1 fruit fly cellular context compared by ENCODE assay signal in the genomic region with DNA sequence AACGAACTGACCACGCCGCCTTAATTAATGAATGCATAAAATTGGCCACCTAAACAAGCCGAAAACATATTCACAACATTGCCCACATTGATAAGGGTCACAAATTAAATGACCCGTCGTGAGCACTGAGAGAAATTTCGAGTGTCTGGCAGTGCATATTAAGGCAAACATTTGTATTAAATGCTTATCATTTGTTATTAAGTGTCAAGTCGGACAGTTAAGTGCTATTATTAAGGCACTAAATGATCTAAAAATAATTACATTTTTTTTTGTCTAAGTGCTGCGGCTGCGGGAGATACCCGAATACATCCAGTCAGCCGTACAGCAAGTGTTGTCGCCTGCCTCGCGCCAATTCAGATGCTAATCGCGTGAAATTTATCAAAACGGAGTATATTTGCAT.
A peak's percentile ranks its signal among the peaks of the same experiment; 100 is the strongest.
TF ChIP-seq lines count a peak whose summit lies in the region.

No protein-coding gene starts in this region.

TF ChIP-seq in whole organism, embryonic, 481 proteins besides CTCF, POLR2A, EP300 and RAD21 (continued from another document):
- TF ChIP-seq CG34376 (GFP tag; optimal IDR thresholded peaks at IDR 0.05; lab: Kevin White, UChicago) (no peak), YL-1 (GFP tag; optimal IDR thresholded peaks at IDR 0.05; lab: Kevin White, UChicago) (no peak), CG1024 (GFP tag; IDR thresholded peaks at IDR 0.05; lab: Robert Waterston, UW) (0 out of 2 replicates have a peak, but pooled peaks have one; percentile 35), Gsc (GFP tag; IDR thresholded peaks at IDR 0.05; lab: Robert Waterston, UW) (0 out of 2 replicates have a peak, but pooled peaks have one; percentile 19), gcm2 (GFP tag; optimal IDR thresholded peaks at IDR 0.05; lab: Kevin White, UChicago) (peak; percentile 25), stc (GFP tag; IDR thresholded peaks at IDR 0.05; lab: Robert Waterston, UW) (peak; percentile 83), ham (GFP tag; IDR thresholded peaks at IDR 0.05; lab: Robert Waterston, UW) (no peak), ems (GFP tag; optimal IDR thresholded peaks at IDR 0.05; lab: Kevin White, UChicago) (peak; percentile 51), CG31388 (GFP tag; optimal IDR thresholded peaks at IDR 0.05; lab: Kevin White, UChicago) (no peak), psq (GFP tag; optimal IDR thresholded peaks at IDR 0.05; lab: Kevin White, UChicago) (no peak), CG10565 (GFP tag; optimal IDR thresholded peaks at IDR 0.05; lab: Kevin White, UChicago) (no peak), usp (GFP tag; optimal IDR thresholded peaks at IDR 0.05; lab: Kevin White, UChicago) (no peak), CG8924 (tag; optimal IDR thresholded peaks at IDR 0.05; lab: Kevin White, UChicago) (peak; percentile 50), unpg (GFP tag; optimal IDR thresholded peaks at IDR 0.05; lab: Kevin White, UChicago) (peak; percentile 77), sug (tag; optimal IDR thresholded peaks at IDR 0.05; lab: Kevin White, UChicago) (no peak), CG2199 (GFP tag; IDR thresholded peaks at IDR 0.05; lab: Robert Waterston, UW) (no peak), jumu (GFP tag; optimal IDR thresholded peaks at IDR 0.05; lab: Kevin White, UChicago) (peak; percentile 49), CG13296 (GFP tag; optimal IDR thresholded peaks at IDR 0.05; lab: Kevin White, UChicago) (no peak), CG10654 (GFP tag; optimal IDR thresholded peaks at IDR 0.05; lab: Kevin White, UChicago) (peak; percentile 51), dati (GFP tag; IDR thresholded peaks at IDR 0.05; lab: Robert Waterston, UW) (no peak), Hr78 (GFP tag; optimal IDR thresholded peaks at IDR 0.05; lab: Kevin White, UChicago) (peak in 1 of 2 experiments; percentile 73), Lim3 (GFP tag; IDR thresholded peaks at IDR 0.05; lab: Robert Waterston, UW) (no peak), Atf3 (GFP tag; optimal IDR thresholded peaks at IDR 0.05; lab: Kevin White, UChicago) (peak; percentile 37), CG1603 (tag; optimal IDR thresholded peaks at IDR 0.05; lab: Kevin White, UChicago) (peak; percentile 82), sqz (GFP tag; optimal IDR thresholded peaks at IDR 0.05; lab: Kevin White, UChicago) (no peak), ap (GFP tag; IDR thresholded peaks at IDR 0.05; lab: Robert Waterston, UW) (peak; percentile 71), CG15696 (tag; optimal IDR thresholded peaks at IDR 0.05; lab: Kevin White, UChicago) (no peak), sim (GFP tag; IDR thresholded peaks at IDR 0.05; lab: Robert Waterston, UW) (no peak), sisA (GFP tag; IDR thresholded peaks at IDR 0.05; lab: Robert Waterston, UW) (peak; percentile 75)
TF ChIP-seq in whole organism, embryonic: peak in this region for 268.
